6 fruit fly cellular contexts compared by ENCODE assay signal in the genomic region with DNA sequence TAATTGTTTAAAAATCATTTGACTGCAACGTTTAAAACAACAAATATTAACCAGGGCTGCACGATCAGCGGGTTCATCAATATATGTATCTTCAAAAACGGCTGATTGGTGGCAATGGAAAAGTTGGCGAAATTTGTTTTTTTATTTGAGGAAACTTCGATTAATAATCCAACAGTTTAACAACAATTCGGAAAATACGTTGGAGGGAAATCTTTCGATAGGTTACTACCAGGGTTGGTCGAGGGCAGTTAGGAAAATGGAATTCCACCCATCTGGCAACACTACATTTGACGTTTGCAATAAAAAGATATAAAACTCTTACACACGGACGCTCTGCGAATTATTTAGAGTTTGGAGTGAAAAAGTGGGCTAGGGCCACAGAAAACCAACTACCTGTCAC.
TF ChIP-seq lines count a peak whose summit lies in the region.

A gene (minus strand): TSS at position 217 of the 400 bp plus-strand sequence.
A gene (plus strand): TSS at position 275 of the 400 bp plus-strand sequence.

- peak; percentile 8 to 9 for TF ChIP-seq CTCF in S2 (optimal IDR thresholded peaks at IDR 0.05; lab: Kevin White, UChicago)
- TF ChIP-seq CTCF in whole organism, embryonic (GFP tag; optimal IDR thresholded peaks at IDR 0.05; lab: Kevin White, UChicago): peak; percentile 23

TF ChIP-seq in whole organism, adult, 20 proteins besides CTCF, POLR2A, EP300 and RAD21 (continues in another document):
- TF ChIP-seq toe (GFP tag; optimal IDR thresholded peaks at IDR 0.05; lab: Kevin White, UChicago) (no peak), CG14711 (tag; optimal IDR thresholded peaks at IDR 0.05; lab: Kevin White, UChicago) (peak; percentile 53), ovo (GFP tag; optimal IDR thresholded peaks at IDR 0.05; lab: Kevin White, UChicago) (no peak), CG33017 (tag; optimal IDR thresholded peaks at IDR 0.05; lab: Kevin White, UChicago) (peak; percentile 25), CG7101 (tag; optimal IDR thresholded peaks at IDR 0.05; lab: Kevin White, UChicago) (peak; percentile 62), Crg-1 (GFP tag; optimal IDR thresholded peaks at IDR 0.05; lab: Kevin White, UChicago) (peak; percentile 65), CG5204 (GFP tag; optimal IDR thresholded peaks at IDR 0.05; lab: Kevin White, UChicago) (no peak), cic (GFP tag; optimal IDR thresholded peaks at IDR 0.05; lab: Kevin White, UChicago) (peak; percentile 0), CG12768 (GFP tag; optimal IDR thresholded peaks at IDR 0.05; lab: Kevin White, UChicago) (no peak), pad (GFP tag; optimal IDR thresholded peaks at IDR 0.05; lab: Kevin White, UChicago) (peak; percentile 9), tj (GFP tag; optimal IDR thresholded peaks at IDR 0.05; lab: Kevin White, UChicago) (peak; percentile 55), Clk (GFP tag; optimal IDR thresholded peaks at IDR 0.05; lab: Kevin White, UChicago) (peak; percentile 61), Mnt (GFP tag; optimal IDR thresholded peaks at IDR 0.05; lab: Kevin White, UChicago) (peak; percentile 72), cnc (optimal IDR thresholded peaks at IDR 0.05; lab: Kevin White, UChicago) (no peak), CG7045 (GFP tag; optimal IDR thresholded peaks at IDR 0.05; lab: Kevin White, UChicago) (peak; percentile 38), bab1 (GFP tag; optimal IDR thresholded peaks at IDR 0.05; lab: Kevin White, UChicago) (peak; percentile 70), Hr96 (GFP tag; optimal IDR thresholded peaks at IDR 0.05; lab: Kevin White, UChicago) (peak; percentile 80)

TF ChIP-seq in whole organism, embryonic, 481 proteins besides CTCF, POLR2A, EP300 and RAD21 (continues in another document):
- TF ChIP-seq CG34224 (GFP tag; IDR thresholded peaks at IDR 0.05; lab: Robert Waterston, UW; ENCODE audit: partially characterized antibody) (peak; percentile 49; the same call in 2 of the 3 replicates), Elba2 (GFP tag; optimal IDR thresholded peaks at IDR 0.05; lab: Kevin White, UChicago) (peak; percentile 86), Atf3 (GFP tag; optimal IDR thresholded peaks at IDR 0.05; lab: Kevin White, UChicago) (peak; percentile 42), pan (optimal IDR thresholded peaks at IDR 0.05; lab: Kevin White, UChicago) (no peak), pan (GFP tag; optimal IDR thresholded peaks at IDR 0.05 in 1 of 2, IDR thresholded peaks at IDR 0.05 in 1 of 2) (peak in 1 of 2 experiments; percentile 49), Sox100B (GFP tag; optimal IDR thresholded peaks at IDR 0.05; lab: Kevin White, UChicago) (no peak), CG10462 (GFP tag; optimal IDR thresholded peaks at IDR 0.05; lab: Kevin White, UChicago) (peak; percentile 21), CG13624 (GFP tag; optimal IDR thresholded peaks at IDR 0.05; lab: Kevin White, UChicago) (peak; percentile 85), dmrt11E (tag; optimal IDR thresholded peaks at IDR 0.05; lab: Kevin White, UChicago) (peak; percentile 50), crol (GFP tag; IDR thresholded peaks at IDR 0.05; lab: Robert Waterston, UW) (no peak), Six4 (GFP tag; optimal IDR thresholded peaks at IDR 0.05; lab: Kevin White, UChicago) (peak; percentile 35), zen (tag; optimal IDR thresholded peaks at IDR 0.05; lab: Kevin White, UChicago) (peak; percentile 45), scrt (GFP tag; optimal IDR thresholded peaks at IDR 0.05; lab: Kevin White, UChicago) (no peak), bowl (GFP tag; IDR thresholded peaks at IDR 0.05; lab: Robert Waterston, UW) (no peak), CG12744 (GFP tag; optimal IDR thresholded peaks at IDR 0.05; lab: Kevin White, UChicago) (peak; percentile 50), Dbx (GFP tag; IDR thresholded peaks at IDR 0.05; lab: Robert Waterston, UW) (0 out of 3 replicates have a peak, but pooled peaks have one; percentile 19)

TF ChIP-seq in whole organism, prepupa, 60 proteins besides CTCF, POLR2A, EP300 and RAD21 (continues in another document):
- TF ChIP-seq spab (GFP tag; optimal IDR thresholded peaks at IDR 0.05; lab: Kevin White, UChicago): no peak
- peak; percentile 79 for TF ChIP-seq esn (GFP tag; optimal IDR thresholded peaks at IDR 0.05; lab: Kevin White, UChicago)
- TF ChIP-seq CG31627 (GFP tag; optimal IDR thresholded peaks at IDR 0.05; lab: Kevin White, UChicago): peak; percentile 75
- no peak for TF ChIP-seq Met (GFP tag; optimal IDR thresholded peaks at IDR 0.05; lab: Kevin White, UChicago)
- no peak for TF ChIP-seq CG6854 (GFP tag; optimal IDR thresholded peaks at IDR 0.05; lab: Kevin White, UChicago)
- TF ChIP-seq CG1621 (tag; optimal IDR thresholded peaks at IDR 0.05; lab: Kevin White, UChicago): peak; percentile 14
- peak; percentile 60 for TF ChIP-seq CG3032 (tag; optimal IDR thresholded peaks at IDR 0.05; lab: Kevin White, UChicago)
- no peak for TF ChIP-seq Eip93F (GFP tag; optimal IDR thresholded peaks at IDR 0.05; lab: Kevin White, UChicago)
- no peak for TF ChIP-seq CG10669 (GFP tag; optimal IDR thresholded peaks at IDR 0.05; lab: Kevin White, UChicago)
- no peak for TF ChIP-seq dac (GFP tag; optimal IDR thresholded peaks at IDR 0.05; lab: Kevin White, UChicago)
- TF ChIP-seq Sox14 (GFP tag; optimal IDR thresholded peaks at IDR 0.05; lab: Kevin White, UChicago): peak; percentile 83
- TF ChIP-seq vri (GFP tag; optimal IDR thresholded peaks at IDR 0.05; lab: Kevin White, UChicago): no peak
- TF ChIP-seq CG32006 (GFP tag; optimal IDR thresholded peaks at IDR 0.05; lab: Kevin White, UChicago): no peak
- TF ChIP-seq achi (GFP tag; optimal IDR thresholded peaks at IDR 0.05; lab: Kevin White, UChicago): peak; percentile 85
- no peak for TF ChIP-seq Lpt (GFP tag; optimal IDR thresholded peaks at IDR 0.05; lab: Kevin White, UChicago)
- no peak for TF ChIP-seq ss (GFP tag; optimal IDR thresholded peaks at IDR 0.05; lab: Kevin White, UChicago)
- TF ChIP-seq Hr38 (GFP tag; optimal IDR thresholded peaks at IDR 0.05; lab: Kevin White, UChicago): no peak
- TF ChIP-seq CG3919 (GFP tag; optimal IDR thresholded peaks at IDR 0.05; lab: Kevin White, UChicago): peak; percentile 73
- peak; percentile 82 for TF ChIP-seq Eip78C (GFP tag; lab: Kevin White, UChicago)

TF ChIP-seq in whole organism, pupa, 21 proteins besides CTCF, POLR2A, EP300 and RAD21:
- TF ChIP-seq CG4496 (GFP tag; IDR thresholded peaks at IDR 0.05; lab: Robert Waterston, UW): peak; percentile 45; the same call in 1 of the 3 replicates
- peak; percentile 36 for TF ChIP-seq CG17806 (tag; optimal IDR thresholded peaks at IDR 0.05; lab: Kevin White, UChicago)
- TF ChIP-seq CG15710 (tag; optimal IDR thresholded peaks at IDR 0.05; lab: Kevin White, UChicago): peak; percentile 51
- no peak for TF ChIP-seq CG9948 (tag; optimal IDR thresholded peaks at IDR 0.05; lab: Kevin White, UChicago)
- peak; percentile 34; the same call in 1 of the 3 replicates for TF ChIP-seq fd96Ca (GFP tag; IDR thresholded peaks at IDR 0.05; lab: Robert Waterston, UW)
- TF ChIP-seq rn (GFP tag; IDR thresholded peaks at IDR 0.05; lab: Robert Waterston, UW): 0 out of 2 replicates have a peak, but pooled peaks have one; percentile 37
TF ChIP-seq in whole organism, pupa: peak in this region for 5.

TF ChIP-seq in whole organism, wandering third instar larva, 38 proteins besides CTCF, POLR2A, EP300 and RAD21:
- TF ChIP-seq rgr (GFP tag; optimal IDR thresholded peaks at IDR 0.05; lab: Kevin White, UChicago) (peak; percentile 74), usp (GFP tag; optimal IDR thresholded peaks at IDR 0.05; lab: Kevin White, UChicago) (no peak), foxo (GFP tag; optimal IDR thresholded peaks at IDR 0.05; lab: Kevin White, UChicago) (peak in 1 of 2 experiments; percentile 79), Rel (GFP tag; optimal IDR thresholded peaks at IDR 0.05; lab: Kevin White, UChicago) (no peak), Rel (tag; optimal IDR thresholded peaks at IDR 0.05; lab: Kevin White, UChicago) (no peak), sage (GFP tag; optimal IDR thresholded peaks at IDR 0.05; lab: Kevin White, UChicago) (no peak), brk (GFP tag; optimal IDR thresholded peaks at IDR 0.05; lab: Kevin White, UChicago) (no peak), Hr83 (GFP tag; optimal IDR thresholded peaks at IDR 0.05; lab: Kevin White, UChicago; ENCODE audit: poor library complexity, severe bottlenecking) (peak; percentile 46), h (GFP tag; optimal IDR thresholded peaks at IDR 0.05; lab: Kevin White, UChicago) (peak; percentile 77), N (GFP tag; optimal IDR thresholded peaks at IDR 0.05; lab: Kevin White, UChicago) (no peak), CG9705 (GFP tag; optimal IDR thresholded peaks at IDR 0.05; lab: Kevin White, UChicago) (peak; percentile 29), dmrt93B (GFP tag; optimal IDR thresholded peaks at IDR 0.05; lab: Kevin White, UChicago) (no peak), Abd-B (GFP tag; optimal IDR thresholded peaks at IDR 0.05; lab: Kevin White, UChicago) (no peak), fru (GFP tag; optimal IDR thresholded peaks at IDR 0.05; lab: Kevin White, UChicago) (peak; percentile 64), ey (GFP tag; optimal IDR thresholded peaks at IDR 0.05; lab: Kevin White, UChicago) (peak; percentile 67), Sp1 (GFP tag; optimal IDR thresholded peaks at IDR 0.05; lab: Kevin White, UChicago) (peak; percentile 64), sv (GFP tag; optimal IDR thresholded peaks at IDR 0.05; lab: Kevin White, UChicago) (peak; percentile 29), CG32264 (GFP tag; optimal IDR thresholded peaks at IDR 0.05; lab: Kevin White, UChicago) (no peak), HLH106 (tag; optimal IDR thresholded peaks at IDR 0.05; lab: Kevin White, UChicago) (peak; percentile 68), OdsH (GFP tag; optimal IDR thresholded peaks at IDR 0.05; lab: Kevin White, UChicago) (peak; percentile 60), psq (GFP tag; optimal IDR thresholded peaks at IDR 0.05; lab: Kevin White, UChicago) (peak; percentile 38), CrebA (GFP tag; optimal IDR thresholded peaks at IDR 0.05; lab: Kevin White, UChicago; ENCODE audit: borderline replicate concordance) (no peak), br (GFP tag; optimal IDR thresholded peaks at IDR 0.05; lab: Kevin White, UChicago) (peak; percentile 65)
